Fruit fly (Drosophila melanogaster) whole organism, adult: Measurements from ENCODE around the gene Ssadh.

Source experiments
- CG11617 ChIP-seq: fragments of 200-800 bp; sonication (Bioruptor generic); optimal IDR thresholded peaks from 2 replicates; lab custom pipeline; 2017; ENCODE audit warnings: mild to moderate bottlenecking, missing biosample characterization, missing genetic modification reagents, missing genetic modification characterization
- CG12768 ChIP-seq: fragments of 200-800 bp; sonication (Bioruptor generic); optimal IDR thresholded peaks from 2 replicates; lab custom pipeline; 2017; ENCODE audit warnings: missing biosample characterization, missing genetic modification characterization, mild to moderate bottlenecking, moderate library complexity, missing genetic modification reagents
- CG14711 ChIP-seq: fragments of 200-800 bp; sonication (Bioruptor generic); optimal IDR thresholded peaks from 2 replicates; lab custom pipeline; 2018; ENCODE audit warnings: missing biosample characterization, mild to moderate bottlenecking, missing genetic modification characterization, moderate library complexity
- CG1620 ChIP-seq: fragments of 200-800 bp; sonication (Bioruptor generic); optimal IDR thresholded peaks from 2 replicates; lab custom pipeline; 2016; ENCODE audit warnings: missing biosample characterization, missing genetic modification characterization
- CG33017 ChIP-seq: fragments of 200-800 bp; sonication (Bioruptor generic); optimal IDR thresholded peaks from 2 replicates; lab custom pipeline; 2018; ENCODE audit warnings: missing biosample characterization, mild to moderate bottlenecking, missing genetic modification characterization, moderate library complexity
- CG5204 ChIP-seq: fragments of 200-800 bp; sonication (Bioruptor generic); optimal IDR thresholded peaks from 2 replicates; lab custom pipeline; 2016; ENCODE audit warnings: missing biosample characterization, missing genetic modification characterization
- CG7045 ChIP-seq: fragments of 200-800 bp; sonication (Bioruptor generic); optimal IDR thresholded peaks from 2 replicates; lab custom pipeline; 2017; ENCODE audit warnings: missing biosample characterization, mild to moderate bottlenecking, missing genetic modification characterization
- Clk ChIP-seq: fragments of 200-800 bp; sonication (Bioruptor generic); optimal IDR thresholded peaks from 2 replicates; lab custom pipeline; 2017; ENCODE audit warnings: missing biosample characterization, missing genetic modification characterization
- Hr96 ChIP-seq: fragments of 200-800 bp; sonication (Bioruptor generic); optimal IDR thresholded peaks from 2 replicates; lab custom pipeline; 2016; ENCODE audit warnings: missing biosample characterization, missing genetic modification characterization
- Mnt ChIP-seq: fragments of 200-800 bp; sonication (Bioruptor generic); optimal IDR thresholded peaks from 2 replicates; lab custom pipeline; 2016; ENCODE audit warnings: missing biosample characterization, mild to moderate bottlenecking, missing genetic modification characterization
- bab1 ChIP-seq: fragments of 200-800 bp; sonication (Bioruptor generic); optimal IDR thresholded peaks from 3 replicates; lab custom pipeline; 2019; ENCODE audit warnings: missing biosample characterization, mild to moderate bottlenecking, missing genetic modification characterization, moderate library complexity
- cic ChIP-seq: fragments of 200-800 bp; sonication (Bioruptor generic); optimal IDR thresholded peaks from 2 replicates; lab custom pipeline; 2017; ENCODE audit warnings: missing biosample characterization, mild to moderate bottlenecking, missing genetic modification characterization, moderate library complexity
- kay ChIP-seq: fragments of 200-800 bp; sonication (Bioruptor generic); peaks from one replicate; lab custom pipeline; 2016; ENCODE audit warnings: missing biosample characterization, missing genetic modification characterization, borderline replicate concordance
- ovo ChIP-seq: fragments of 200-800 bp; sonication (Bioruptor generic); optimal IDR thresholded peaks from 2 replicates; lab custom pipeline; 2016; ENCODE audit warnings: missing biosample characterization, missing genetic modification characterization
- pad ChIP-seq: fragments of 200-800 bp; sonication (Bioruptor generic); optimal IDR thresholded peaks from 3 replicates; lab custom pipeline; 2017; ENCODE audit warnings: missing biosample characterization, missing genetic modification characterization, mild to moderate bottlenecking, moderate library complexity, missing genetic modification reagents
- tj ChIP-seq: fragments of 200-800 bp; sonication (Bioruptor generic); optimal IDR thresholded peaks from 3 replicates; lab custom pipeline; 2017; ENCODE audit warnings: missing biosample characterization, mild to moderate bottlenecking, missing genetic modification characterization, moderate library complexity
- toe ChIP-seq: fragments of 200-800 bp; sonication (Bioruptor generic); optimal IDR thresholded peaks from 2 replicates; lab custom pipeline; 2016; ENCODE audit warnings: missing biosample characterization, missing genetic modification characterization

The Ssadh gene

dm6 chr3R:25589168-25589567, 37.6 kb downstream of the Ssadh start:
- TF ChIP-seq kay (GFP tag; lab: Kevin White, UChicago) = no peak
- TF ChIP-seq CG12768 = peak; percentile 46
- no peak for TF ChIP-seq CG1620 (GFP tag; lab: Kevin White, UChicago)
- TF ChIP-seq Mnt (GFP tag; lab: Kevin White, UChicago) = no peak
- TF ChIP-seq Clk = peak; percentile 11
- peak; percentile 9 for TF ChIP-seq pad (GFP tag; lab: Kevin White, UChicago)
- TF ChIP-seq Hr96 = peak; percentile 10

DNA sequence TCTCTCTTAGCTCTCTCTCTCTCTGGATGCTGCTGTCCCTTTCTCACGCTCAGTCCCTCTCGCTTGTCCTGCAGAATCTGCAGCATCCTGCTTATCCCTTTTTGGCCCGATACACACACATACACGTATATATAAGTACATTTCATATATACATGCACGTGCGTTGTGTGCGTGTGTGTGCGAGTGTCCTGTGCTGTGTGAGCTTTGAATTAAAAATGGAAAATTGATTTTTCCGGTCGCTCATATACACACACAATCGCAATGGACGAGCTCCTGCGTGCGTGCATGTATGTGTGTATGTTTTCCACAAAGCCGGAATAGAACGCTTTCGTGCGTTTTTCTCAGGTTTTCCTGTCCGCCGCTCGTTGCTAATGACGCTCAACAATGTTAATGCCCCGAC, 38.2 kb downstream of the Ssadh start:
- TF ChIP-seq CG33017 (tag; lab: Kevin White, UChicago) = no peak
- no peak for TF ChIP-seq pad (GFP tag; lab: Kevin White, UChicago)
- TF ChIP-seq CG12768 = no peak

DNA sequence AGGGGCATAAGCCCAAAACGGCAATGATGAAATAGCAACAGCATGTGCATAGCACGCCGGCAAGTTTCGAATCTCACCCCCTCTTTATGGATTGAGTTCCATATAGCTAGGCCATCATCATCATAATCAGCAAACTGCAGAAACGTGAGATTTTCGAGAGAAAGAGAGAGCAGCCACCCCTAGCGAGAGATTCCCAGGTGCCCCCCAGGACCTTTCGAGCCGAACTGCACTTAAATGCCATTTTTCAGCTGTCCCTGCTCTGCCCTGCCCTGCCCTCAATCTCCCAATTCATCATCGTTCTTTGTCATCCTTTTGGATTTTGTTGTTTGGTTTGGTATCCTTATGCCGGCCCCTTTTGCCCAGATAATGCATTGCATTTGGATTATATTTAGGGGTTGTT, 39.0 kb downstream of the Ssadh start:
- TF ChIP-seq CG7045 (GFP tag; lab: Kevin White, UChicago) = no peak
- TF ChIP-seq Clk = no peak
- no peak for TF ChIP-seq ovo

DNA sequence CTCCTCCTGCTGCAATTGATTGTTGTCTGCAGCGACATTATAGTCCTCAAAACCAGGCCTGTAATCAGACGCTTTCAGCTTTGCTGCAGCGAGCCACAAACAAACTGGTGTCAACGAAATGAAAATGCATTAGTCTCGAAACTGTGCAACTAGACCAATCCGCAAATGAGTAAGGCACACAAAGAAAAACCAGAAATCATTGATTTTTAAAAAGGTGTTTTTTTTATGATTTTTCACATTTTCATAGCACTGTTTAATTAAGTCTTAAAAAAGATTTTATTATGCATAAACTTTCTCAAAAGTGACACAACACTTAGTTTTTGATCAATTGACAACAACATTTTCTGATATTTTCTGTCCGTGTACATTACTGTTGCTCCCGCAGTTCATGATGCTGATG, 43.6 kb downstream of the Ssadh start, which contains the start of gene CG4582:
Gene CG4582, minus strand, starts transcription at position 101 of the 400 bp plus-strand sequence.
- TF ChIP-seq bab1 (no peak), CG1620 (GFP tag; lab: Kevin White, UChicago) (no peak), CG33017 (tag; lab: Kevin White, UChicago) (no peak), toe (GFP tag; lab: Kevin White, UChicago) (no peak), ovo (no peak), CG11617 (GFP tag; lab: Kevin White, UChicago) (no peak), Hr96 (no peak), CG12768 (no peak), Mnt (GFP tag; lab: Kevin White, UChicago) (no peak), CG14711 (tag; lab: Kevin White, UChicago) (no peak), kay (GFP tag; lab: Kevin White, UChicago) (no peak), CG5204 (no peak), tj (GFP tag; lab: Kevin White, UChicago) (no peak), CG7045 (GFP tag; lab: Kevin White, UChicago) (no peak), cic (GFP tag; lab: Kevin White, UChicago) (no peak), pad (GFP tag; lab: Kevin White, UChicago) (no peak)
